Worm (Caenorhabditis elegans) whole organism, young adult: Measurements from ENCODE around the gene dgk-2.

Experiments
- F52B5.7 ChIP-seq: sonication (generic microtip); optimal IDR thresholded peaks from 2 replicates; lab custom pipeline; 2016; ENCODE audit warnings: mild to moderate bottlenecking, missing genetic modification characterization, missing compliant biosample characterization
- aptf-2 ChIP-seq: fragments of 200-800 bp; sonication (Bioruptor generic); conservative IDR thresholded peaks from 2 replicates; pipeline ENCODE4 v1.3.6; 2022; ENCODE audit warnings: missing genetic modification reagents, missing genetic modification characterization, missing compliant biosample characterization
- gei-17 ChIP-seq: fragments of 200-800 bp; sonication (Bioruptor generic); optimal IDR thresholded peaks from 2 replicates; lab custom pipeline; 2018; ENCODE audit warnings: mild to moderate bottlenecking, missing genetic modification characterization, missing compliant biosample characterization
- sptf-2 ChIP-seq: fragments of 200-800 bp; sonication (Bioruptor generic); optimal IDR thresholded peaks from 2 replicates; lab custom pipeline; 2018; ENCODE audit warnings: mild to moderate bottlenecking, missing genetic modification characterization, missing compliant biosample characterization

DNA sequence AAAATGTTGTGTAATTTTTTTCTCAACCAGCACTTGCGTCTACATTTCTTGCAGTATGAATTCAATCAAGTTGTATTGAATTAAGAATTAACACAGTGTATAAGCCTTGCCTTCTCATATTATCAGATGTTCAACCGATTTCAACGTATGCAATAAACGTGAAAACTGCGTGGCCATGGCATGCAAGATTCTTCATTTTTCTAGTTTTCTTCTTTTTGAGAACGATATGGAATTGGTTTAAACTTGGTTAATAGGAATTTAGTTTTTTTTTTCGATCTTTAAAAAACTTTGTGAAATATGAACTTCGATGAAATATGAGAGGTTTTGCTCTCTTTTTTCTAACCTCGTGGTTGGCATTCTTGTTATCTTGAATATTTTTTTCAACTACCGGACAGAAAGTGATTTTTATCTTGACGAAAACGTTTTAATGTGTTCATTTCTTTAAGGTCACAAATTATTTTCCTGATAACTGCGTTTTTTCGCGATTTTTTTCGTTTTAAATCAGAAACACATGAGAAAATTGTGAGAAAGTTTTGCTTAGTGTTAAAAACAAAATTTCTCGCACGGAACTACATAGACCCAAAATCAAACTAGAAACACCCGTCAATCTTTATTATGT lies 26.3 kb upstream of the dgk-2 start:
- TF ChIP-seq gei-17 (GFP tag; lab: Kevin White, UChicago) (no peak), sptf-2 (no peak), F52B5.7 (tag; lab: Kevin White, UChicago) (no peak), aptf-2 (no peak)
